Worm (Caenorhabditis elegans) whole organism, midembryonic: Measurements from ENCODE around the gene C05E11.6.

Experiments
- T22C8.4 ChIP-seq: fragments of 200-800 bp; sonication (Bioruptor generic); IDR thresholded peaks from 2 replicates; pipeline ENCODE4 v1.3.6; 2022; ENCODE audit warnings: missing genetic modification characterization, missing compliant biosample characterization
- cog-1 ChIP-seq: sonication (generic microtip); optimal IDR thresholded peaks from 2 replicates; lab custom pipeline; 2016; ENCODE audit warnings: missing genetic modification characterization, missing compliant biosample characterization
- flt-1 ChIP-seq: fragments of 200-800 bp; sonication (Bioruptor generic); IDR thresholded peaks from 2 replicates; pipeline ENCODE4 v1.3.6; 2022; ENCODE audit warnings: missing genetic modification characterization, missing compliant biosample characterization
- klf-2 ChIP-seq: fragments of 200-800 bp; sonication (Bioruptor generic); conservative IDR thresholded peaks from 2 replicates; pipeline ENCODE4 v1.3.6; 2022; ENCODE audit warnings: missing genetic modification reagents, missing genetic modification characterization, missing compliant biosample characterization
- med-1 ChIP-seq: sonication (generic microtip); optimal IDR thresholded peaks from 2 replicates; lab custom pipeline; 2017; ENCODE audit warnings: missing genetic modification characterization, mild to moderate bottlenecking, missing compliant biosample characterization, antibody characterized with exemption, missing genetic modification reagents; ENCODE audit not compliant: insufficient read depth
- ref-1 ChIP-seq: fragments of 200-800 bp; sonication (Bioruptor generic); conservative IDR thresholded peaks from 2 replicates; pipeline ENCODE4 v1.3.6; 2022; ENCODE audit warnings: missing genetic modification reagents, missing genetic modification characterization, missing compliant biosample characterization
- tab-1 ChIP-seq: fragments of 200-800 bp; sonication (Bioruptor generic); IDR thresholded peaks from 2 replicates; pipeline ENCODE4 v1.3.6; 2022; ENCODE audit warnings: missing genetic modification characterization, missing compliant biosample characterization
- ztf-23 ChIP-seq: fragments of 200-800 bp; sonication (Bioruptor generic); IDR thresholded peaks from 2 replicates; pipeline ENCODE4 v1.3.6; 2022; ENCODE audit warnings: missing genetic modification reagents, missing genetic modification characterization, missing compliant biosample characterization
- ztf-29 ChIP-seq: fragments of 200-800 bp; sonication (Bioruptor generic); IDR thresholded peaks from 2 replicates; pipeline ENCODE4 v1.3.6; 2022; ENCODE audit warnings: missing genetic modification reagents, missing genetic modification characterization, missing compliant biosample characterization

C05E11.6 gene

DNA sequence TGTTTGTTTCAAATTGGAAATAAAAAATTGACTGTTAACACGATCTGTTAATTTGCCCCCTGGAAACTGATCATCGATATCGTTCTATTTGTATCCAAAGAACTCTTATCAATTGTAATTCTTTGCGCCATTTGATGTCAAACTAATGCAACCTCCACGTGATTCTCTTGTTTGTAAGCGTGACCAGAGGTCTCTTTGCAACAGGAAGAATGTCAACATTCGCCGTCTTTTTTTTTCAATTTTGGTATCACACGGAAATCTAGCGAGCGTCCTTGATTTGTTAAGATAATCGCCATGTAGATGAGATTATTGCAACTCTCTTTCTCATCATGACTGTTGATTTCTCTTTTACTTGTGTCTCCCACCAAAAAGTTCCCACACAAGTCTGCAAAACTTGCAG lies 33.1 kb upstream of the C05E11.6 start:
- TF ChIP-seq tab-1 (GFP tag; lab: Robert Waterston, UW) (no peak), klf-2 (no peak), ztf-23 (GFP tag; lab: Robert Waterston, UW) (no peak), cog-1 (tag; lab: Kevin White, UChicago) (no peak), med-1 (GFP tag; lab: Kevin White, UChicago) (no peak), T22C8.4 (GFP tag; lab: Robert Waterston, UW) (no peak), ref-1 (GFP tag; lab: Robert Waterston, UW) (no peak), ztf-29 (GFP tag; lab: Robert Waterston, UW) (no peak), flt-1 (GFP tag; lab: Robert Waterston, UW) (no peak)

DNA sequence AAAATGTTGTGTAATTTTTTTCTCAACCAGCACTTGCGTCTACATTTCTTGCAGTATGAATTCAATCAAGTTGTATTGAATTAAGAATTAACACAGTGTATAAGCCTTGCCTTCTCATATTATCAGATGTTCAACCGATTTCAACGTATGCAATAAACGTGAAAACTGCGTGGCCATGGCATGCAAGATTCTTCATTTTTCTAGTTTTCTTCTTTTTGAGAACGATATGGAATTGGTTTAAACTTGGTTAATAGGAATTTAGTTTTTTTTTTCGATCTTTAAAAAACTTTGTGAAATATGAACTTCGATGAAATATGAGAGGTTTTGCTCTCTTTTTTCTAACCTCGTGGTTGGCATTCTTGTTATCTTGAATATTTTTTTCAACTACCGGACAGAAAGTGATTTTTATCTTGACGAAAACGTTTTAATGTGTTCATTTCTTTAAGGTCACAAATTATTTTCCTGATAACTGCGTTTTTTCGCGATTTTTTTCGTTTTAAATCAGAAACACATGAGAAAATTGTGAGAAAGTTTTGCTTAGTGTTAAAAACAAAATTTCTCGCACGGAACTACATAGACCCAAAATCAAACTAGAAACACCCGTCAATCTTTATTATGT lies 31.4 kb upstream of the C05E11.6 start:
- TF ChIP-seq T22C8.4 (GFP tag; lab: Robert Waterston, UW) (no peak), med-1 (GFP tag; lab: Kevin White, UChicago) (no peak)

DNA sequence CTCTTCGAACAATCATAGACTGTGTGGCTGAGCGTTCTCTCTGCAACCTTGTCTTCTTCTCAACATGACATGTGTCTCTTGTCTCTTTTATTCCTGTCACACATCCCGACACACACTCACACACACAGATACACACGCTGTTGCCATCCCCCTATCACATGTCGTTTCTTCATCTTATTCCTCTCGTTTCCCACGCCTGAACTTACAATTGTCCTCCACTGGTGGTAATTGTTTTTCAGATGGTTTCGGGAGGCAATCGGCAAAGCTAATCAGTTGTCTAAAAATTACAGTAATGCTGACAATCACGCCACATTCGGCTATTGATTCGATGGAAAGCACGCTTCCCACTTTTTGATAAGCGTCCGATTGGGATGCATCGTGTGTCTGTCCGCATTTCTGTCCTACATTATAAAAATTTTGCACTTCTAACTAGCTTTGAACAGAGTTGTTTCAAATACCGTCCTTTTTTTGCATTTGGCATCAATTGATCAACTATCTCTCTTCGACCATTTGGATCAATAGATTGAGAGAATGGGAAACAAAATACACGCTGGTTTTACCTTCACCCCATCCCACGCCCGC lies 29.7 kb upstream of the C05E11.6 start, which contains the start of gene nhr-35:
Gene nhr-35, plus strand, starts transcription at position 532 of the 582 bp plus-strand sequence.
- no peak for TF ChIP-seq ztf-23 (GFP tag; lab: Robert Waterston, UW)
- no peak for TF ChIP-seq T22C8.4 (GFP tag; lab: Robert Waterston, UW)
- TF ChIP-seq cog-1 (tag; lab: Kevin White, UChicago): no peak
- TF ChIP-seq ref-1 (GFP tag; lab: Robert Waterston, UW): no peak
- no peak for TF ChIP-seq flt-1 (GFP tag; lab: Robert Waterston, UW)
- no peak for TF ChIP-seq med-1 (GFP tag; lab: Kevin White, UChicago)
- no peak for TF ChIP-seq tab-1 (GFP tag; lab: Robert Waterston, UW)
- TF ChIP-seq klf-2: no peak
- no peak for TF ChIP-seq ztf-29 (GFP tag; lab: Robert Waterston, UW)

DNA sequence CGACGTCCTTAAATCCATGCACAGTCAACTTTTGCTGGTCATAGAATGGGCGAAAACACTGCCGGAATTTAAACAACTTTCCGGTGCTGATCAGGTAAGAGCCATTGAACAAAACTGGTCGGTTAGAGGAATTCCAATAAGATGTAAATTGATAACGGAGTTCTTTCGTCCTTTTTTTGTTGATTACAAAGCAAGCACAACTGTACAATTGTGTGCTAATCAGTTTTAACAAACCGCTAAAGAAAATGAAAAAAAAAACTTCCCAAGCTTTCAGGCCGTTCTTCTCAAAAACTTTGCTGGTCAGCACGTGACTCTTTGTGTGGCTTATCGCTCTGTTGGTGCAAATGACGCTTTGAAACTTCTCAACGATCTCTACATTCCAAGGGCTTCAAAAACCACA lies 27.9 kb upstream of the C05E11.6 start:
- TF ChIP-seq ref-1 (GFP tag; lab: Robert Waterston, UW) (no peak), klf-2 (no peak), ztf-29 (GFP tag; lab: Robert Waterston, UW) (no peak), T22C8.4 (GFP tag; lab: Robert Waterston, UW) (no peak), flt-1 (GFP tag; lab: Robert Waterston, UW) (no peak), cog-1 (tag; lab: Kevin White, UChicago) (no peak), ztf-23 (GFP tag; lab: Robert Waterston, UW) (no peak), med-1 (GFP tag; lab: Kevin White, UChicago) (no peak), tab-1 (GFP tag; lab: Robert Waterston, UW) (no peak)

DNA sequence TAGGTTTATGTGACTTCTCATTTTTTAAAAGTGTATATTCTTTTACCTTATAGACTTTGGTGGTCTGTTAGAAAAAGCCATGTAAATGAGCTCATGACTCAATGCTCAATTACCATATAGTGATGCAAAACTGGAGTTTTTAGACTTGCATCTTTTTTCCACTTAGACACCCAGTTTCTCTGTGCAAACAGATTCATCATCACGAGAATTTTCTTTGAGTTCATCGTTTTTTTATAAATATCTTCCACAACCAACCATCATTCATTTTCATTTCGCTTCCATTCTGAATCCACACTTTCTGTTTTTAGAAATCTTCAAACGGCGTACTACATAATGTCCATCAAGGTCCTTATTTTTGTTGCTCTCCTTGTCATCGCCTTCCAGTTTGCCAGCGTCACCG lies 17.4 kb upstream of the C05E11.6 start, which contains the start of gene C07A12.2:
Gene C07A12.2, plus strand, starts transcription at position 301 of the 400 bp plus-strand sequence.
- TF ChIP-seq tab-1 (GFP tag; lab: Robert Waterston, UW): no peak
- TF ChIP-seq klf-2: no peak
- no peak for TF ChIP-seq ref-1 (GFP tag; lab: Robert Waterston, UW)
- TF ChIP-seq ztf-23 (GFP tag; lab: Robert Waterston, UW): no peak
- TF ChIP-seq cog-1 (tag; lab: Kevin White, UChicago): no peak
- TF ChIP-seq med-1 (GFP tag; lab: Kevin White, UChicago): no peak
- no peak for TF ChIP-seq flt-1 (GFP tag; lab: Robert Waterston, UW)
- no peak for TF ChIP-seq ztf-29 (GFP tag; lab: Robert Waterston, UW)
- TF ChIP-seq T22C8.4 (GFP tag; lab: Robert Waterston, UW): no peak

DNA sequence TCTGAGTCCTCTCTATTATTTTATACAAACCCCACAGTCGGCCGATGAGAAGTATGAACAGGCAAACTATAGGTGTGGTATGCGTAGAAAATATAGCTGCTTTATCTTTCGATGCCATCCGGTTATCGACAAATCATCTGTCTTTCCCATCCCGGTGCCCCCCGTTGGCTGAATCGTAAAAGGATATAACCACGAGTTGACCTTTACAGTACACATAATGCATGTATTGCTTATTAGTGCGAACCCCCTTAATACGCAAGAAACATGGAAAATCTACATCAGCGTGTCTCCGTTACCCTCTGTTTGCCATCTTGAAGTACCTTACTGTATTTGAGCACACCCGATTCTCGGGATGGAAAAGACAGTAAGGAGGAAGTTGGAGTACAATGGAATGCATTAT lies 13.0 kb upstream of the C05E11.6 start:
- no peak for TF ChIP-seq ztf-23 (GFP tag; lab: Robert Waterston, UW)
- no peak for TF ChIP-seq ref-1 (GFP tag; lab: Robert Waterston, UW)
- no peak for TF ChIP-seq klf-2
- TF ChIP-seq T22C8.4 (GFP tag; lab: Robert Waterston, UW): no peak
- no peak for TF ChIP-seq ztf-29 (GFP tag; lab: Robert Waterston, UW)
- no peak for TF ChIP-seq med-1 (GFP tag; lab: Kevin White, UChicago)
- no peak for TF ChIP-seq flt-1 (GFP tag; lab: Robert Waterston, UW)
- TF ChIP-seq cog-1 (tag; lab: Kevin White, UChicago): no peak
- TF ChIP-seq tab-1 (GFP tag; lab: Robert Waterston, UW): no peak

DNA sequence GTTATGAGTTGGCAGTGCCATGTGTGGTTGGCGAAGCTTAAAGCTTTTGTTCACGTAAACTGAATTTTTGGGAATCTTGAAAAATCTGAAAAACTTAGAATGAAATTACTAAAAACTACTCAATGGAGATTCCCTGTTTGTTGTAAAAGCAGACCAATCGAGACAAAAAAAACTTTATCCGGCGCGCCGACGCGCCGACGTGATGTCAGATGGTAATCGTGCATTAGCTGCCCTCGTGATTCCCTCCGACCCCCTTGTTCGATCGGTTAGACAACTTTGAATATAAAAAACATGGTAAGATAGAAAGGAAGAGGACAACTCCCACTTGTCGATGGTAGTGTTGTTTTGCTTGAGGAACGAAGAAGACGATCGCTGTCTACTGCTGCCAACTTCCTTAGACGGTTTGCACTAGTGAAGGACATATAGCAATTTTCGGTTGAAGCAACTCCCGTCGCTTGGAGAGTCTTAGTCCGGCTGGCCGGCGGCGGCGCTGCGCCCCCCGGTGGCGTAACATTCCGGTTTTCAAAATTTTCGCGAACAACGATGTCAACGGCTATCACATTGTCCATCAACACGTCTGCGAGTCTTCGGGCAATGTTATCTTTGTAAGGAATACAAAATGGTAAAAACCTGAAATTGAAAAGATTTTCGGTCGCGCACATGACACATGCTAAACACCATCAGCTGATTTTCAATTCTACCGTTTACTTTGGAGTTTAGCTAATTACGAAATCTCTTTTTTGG lies 11.9 kb upstream of the C05E11.6 start, which contains the start of gene C07A12.18:
Gene C07A12.18, minus strand, starts transcription at position 51 of the 744 bp plus-strand sequence.
- TF ChIP-seq tab-1 (GFP tag; lab: Robert Waterston, UW) (no peak), ztf-29 (GFP tag; lab: Robert Waterston, UW) (no peak), med-1 (GFP tag; lab: Kevin White, UChicago) (no peak), T22C8.4 (GFP tag; lab: Robert Waterston, UW) (no peak), klf-2 (no peak), ztf-23 (GFP tag; lab: Robert Waterston, UW) (no peak), flt-1 (GFP tag; lab: Robert Waterston, UW) (no peak), cog-1 (tag; lab: Kevin White, UChicago) (no peak), ref-1 (GFP tag; lab: Robert Waterston, UW) (no peak)

DNA sequence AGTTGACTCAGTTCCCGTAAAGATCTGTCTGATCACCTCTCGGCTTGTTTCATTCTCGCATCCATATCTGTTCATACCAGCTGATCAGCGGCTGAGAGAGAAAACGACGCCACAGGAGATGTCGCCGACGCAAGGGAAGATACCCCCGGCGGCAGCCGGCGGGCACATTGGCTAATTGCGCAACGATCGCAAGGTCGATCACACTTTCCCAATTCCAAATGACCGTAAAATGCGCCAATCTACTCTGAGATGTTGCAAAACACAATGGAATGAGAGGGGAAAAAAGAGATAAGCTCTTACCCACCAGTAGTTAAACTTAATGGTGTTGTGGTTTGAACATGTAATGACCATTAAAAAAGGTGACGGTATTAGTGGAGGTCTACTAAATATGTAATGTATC lies 11.0 kb upstream of the C05E11.6 start:
- TF ChIP-seq klf-2: no peak
- TF ChIP-seq cog-1 (tag; lab: Kevin White, UChicago): no peak
- no peak for TF ChIP-seq T22C8.4 (GFP tag; lab: Robert Waterston, UW)
- no peak for TF ChIP-seq med-1 (GFP tag; lab: Kevin White, UChicago)
- no peak for TF ChIP-seq tab-1 (GFP tag; lab: Robert Waterston, UW)
- TF ChIP-seq ref-1 (GFP tag; lab: Robert Waterston, UW): no peak
